Worm (Caenorhabditis elegans) whole organism, L1 larva: Measurements from ENCODE around the gene F18E9.7.
"Not testable (repeated sequence)": the region's sequence is repeated elsewhere in the genome, so short reads cannot be mapped to it uniquely, and the experiment has no call there.

Source experiments
- C34B4.2 ChIP-seq: sonication (generic microtip); optimal IDR thresholded peaks from 2 replicates; lab custom pipeline; 2017; ENCODE audit warnings: mild to moderate bottlenecking, missing genetic modification characterization, missing compliant biosample characterization
- F16B12.6 ChIP-seq: fragments of 150-350 bp; optimal IDR thresholded peaks from 2 replicates; lab custom pipeline; 2014; ENCODE audit warnings: missing biosample characterization, missing genetic modification characterization
- Y116A8C.19 ChIP-seq: sonication (generic microtip); optimal IDR thresholded peaks from 2 replicates; lab custom pipeline; 2016; ENCODE audit warnings: missing compliant biosample characterization, missing genetic modification characterization, borderline replicate concordance
- aha-1 ChIP-seq: fragments of 150-350 bp; optimal IDR thresholded peaks from 2 replicates; lab custom pipeline; 2014; ENCODE audit warnings: missing biosample characterization, missing genetic modification characterization
- aly-2 ChIP-seq: fragments of 150-350 bp; optimal IDR thresholded peaks from 2 replicates; lab custom pipeline; 2014; ENCODE audit warnings: missing biosample characterization, missing genetic modification characterization
- ama-1 ChIP-seq: fragments of 150-350 bp; optimal IDR thresholded peaks from 2 replicates; lab custom pipeline; 2014
- ces-1 ChIP-seq: fragments of 150-350 bp; optimal IDR thresholded peaks from 2 replicates; lab custom pipeline; 2014; ENCODE audit warnings: missing biosample characterization, missing genetic modification reagents, missing genetic modification characterization
- dsc-1 ChIP-seq: sonication (generic microtip); optimal IDR thresholded peaks from 2 replicates; lab custom pipeline; 2016; ENCODE audit warnings: mild to moderate bottlenecking, missing genetic modification characterization, missing compliant biosample characterization
- efl-1 ChIP-seq, 4 experiments: fragments of 150-350 bp; optimal IDR thresholded peaks in 3 of 4; peaks in 1 of 4; 1 replicate in 1 of 4; 2 replicates in 3 of 4; lab custom pipeline; 2014; ENCODE audit warnings: missing biosample characterization in 2 of 4, missing genetic modification characterization in 2 of 4, missing genetic modification reagents in 2 of 4
- efl-3 ChIP-seq: fragments of 200-800 bp; sonication (Bioruptor generic); optimal IDR thresholded peaks from 2 replicates; lab custom pipeline; 2018; ENCODE audit warnings: mild to moderate bottlenecking, missing genetic modification characterization, missing compliant biosample characterization
- egl-13 ChIP-seq: sonication (generic microtip); optimal IDR thresholded peaks from 2 replicates; lab custom pipeline; 2016; ENCODE audit warnings: missing genotype, missing genetic modification reagents, missing genetic modification characterization, missing compliant biosample characterization
- egl-27 ChIP-seq, 2 experiments: fragments of 150-350 bp in 1 of 2; sonication (generic microtip); optimal IDR thresholded peaks; 3 replicates each; lab custom pipeline; 2017 to 2018; ENCODE audit warnings: missing biosample characterization in 2 of 2, missing genetic modification characterization in 2 of 2, missing genetic modification reagents in 2 of 2
- elt-2 ChIP-seq: sonication (generic microtip); optimal IDR thresholded peaks from 2 replicates; lab custom pipeline; 2016; ENCODE audit warnings: missing genetic modification characterization, mild to moderate bottlenecking, inconsistent platforms, missing compliant biosample characterization, missing genetic modification reagents
- elt-3 ChIP-seq, 6 experiments: fragments of 150-350 bp in 1 of 6; sonication (generic microtip); optimal IDR thresholded peaks; 2 replicates each; lab custom pipeline; 2017 to 2018; ENCODE audit warnings: missing biosample characterization in 6 of 6, missing genetic modification characterization in 6 of 6, inconsistent platforms in 1 of 6
- fkh-10 ChIP-seq: sonication (generic microtip); optimal IDR thresholded peaks from 2 replicates; lab custom pipeline; 2017; ENCODE audit warnings: missing biosample characterization, missing genetic modification reagents, missing genetic modification characterization
- fkh-8 ChIP-seq: sonication (generic microtip); optimal IDR thresholded peaks from 2 replicates; lab custom pipeline; 2016; ENCODE audit warnings: mild to moderate bottlenecking, missing genetic modification characterization, missing compliant biosample characterization
- grh-1 ChIP-seq: fragments of 200-800 bp; sonication (Bioruptor generic); IDR thresholded peaks from 2 replicates; pipeline ENCODE4 v1.3.6; 2022; ENCODE audit warnings: missing genetic modification reagents, missing genetic modification characterization, missing compliant biosample characterization
- hlh-17 ChIP-seq: fragments of 200-800 bp; sonication (Bioruptor generic); optimal IDR thresholded peaks from 2 replicates; lab custom pipeline; 2018; ENCODE audit warnings: missing genetic modification characterization, mild to moderate bottlenecking, missing compliant biosample characterization, moderate library complexity, borderline replicate concordance
- lin-13 ChIP-seq: fragments of 150-350 bp; optimal IDR thresholded peaks from 2 replicates; lab custom pipeline; 2014; ENCODE audit warnings: missing biosample characterization, missing genetic modification reagents, missing genetic modification characterization
- lin-14 ChIP-seq: fragments of 200-800 bp; sonication (Bioruptor generic); optimal IDR thresholded peaks from 2 replicates; lab custom pipeline; 2018; ENCODE audit warnings: mild to moderate bottlenecking, missing genetic modification characterization, moderate library complexity, missing compliant biosample characterization
- lin-15B ChIP-seq: fragments of 150-350 bp; sonication (generic microtip); optimal IDR thresholded peaks from 3 replicates; lab custom pipeline; 2014; ENCODE audit warnings: missing biosample characterization, missing genetic modification characterization
- lir-3 ChIP-seq: sonication (generic microtip); optimal IDR thresholded peaks from 2 replicates; lab custom pipeline; 2016; ENCODE audit warnings: mild to moderate bottlenecking, missing genetic modification characterization, moderate library complexity, missing compliant biosample characterization; ENCODE audit not compliant: poor library complexity
- mab-9 ChIP-seq: fragments of 200-800 bp; sonication (Bioruptor generic); IDR thresholded peaks from 2 replicates; pipeline ENCODE4 v1.3.6; 2022; ENCODE audit warnings: missing genetic modification reagents, missing genetic modification characterization, missing compliant biosample characterization
- nhr-20 ChIP-seq: sonication (generic microtip); optimal IDR thresholded peaks from 2 replicates; lab custom pipeline; 2016; ENCODE audit warnings: mild to moderate bottlenecking, missing genetic modification characterization, missing compliant biosample characterization
- nhr-237 ChIP-seq: fragments of 150-350 bp; optimal IDR thresholded peaks from 2 replicates; lab custom pipeline; 2014; ENCODE audit warnings: missing biosample characterization, missing genetic modification characterization
- nhr-28 ChIP-seq: fragments of 150-350 bp; optimal IDR thresholded peaks from 2 replicates; lab custom pipeline; 2014; ENCODE audit warnings: missing biosample characterization, missing genetic modification characterization
- nhr-77 ChIP-seq: fragments of 150-350 bp; optimal IDR thresholded peaks from 2 replicates; lab custom pipeline; 2014; ENCODE audit warnings: missing biosample characterization, missing genetic modification characterization
- nhr-90 ChIP-seq: sonication (generic microtip); optimal IDR thresholded peaks from 2 replicates; lab custom pipeline; 2016; ENCODE audit warnings: mild to moderate bottlenecking, missing genetic modification characterization, missing compliant biosample characterization; ENCODE audit not compliant: poor library complexity
- skn-1 ChIP-seq: fragments of 150-350 bp; optimal IDR thresholded peaks from 2 replicates; lab custom pipeline; 2014; ENCODE audit warnings: missing biosample characterization, missing genetic modification characterization
- snu-23 ChIP-seq: sonication (generic microtip); optimal IDR thresholded peaks from 2 replicates; lab custom pipeline; 2016; ENCODE audit warnings: missing genetic modification characterization, missing compliant biosample characterization
- sox-4 ChIP-seq: sonication (generic microtip); optimal IDR thresholded peaks from 2 replicates; lab custom pipeline; 2016; ENCODE audit warnings: missing genetic modification characterization, missing compliant biosample characterization
- sptf-1 ChIP-seq: fragments of 150-350 bp; optimal IDR thresholded peaks from 2 replicates; lab custom pipeline; 2014; ENCODE audit warnings: missing biosample characterization, missing genetic modification characterization
- swsn-7 ChIP-seq: sonication (generic microtip); optimal IDR thresholded peaks from 2 replicates; lab custom pipeline; 2016; ENCODE audit warnings: missing genetic modification characterization, missing compliant biosample characterization
- tbx-2 ChIP-seq: sonication (generic microtip); optimal IDR thresholded peaks from 2 replicates; lab custom pipeline; 2016; ENCODE audit warnings: missing genetic modification characterization, missing compliant biosample characterization
- unc-130 ChIP-seq: fragments of 150-350 bp; optimal IDR thresholded peaks from 2 replicates; lab custom pipeline; 2017; ENCODE audit warnings: missing biosample characterization, missing genetic modification characterization, inconsistent platforms
- unc-30 ChIP-seq: sonication (generic microtip); optimal IDR thresholded peaks from 2 replicates; lab custom pipeline; 2017; ENCODE audit warnings: missing biosample characterization, missing genetic modification characterization
- unc-62 ChIP-seq: fragments of 150-350 bp; optimal IDR thresholded peaks from 2 replicates; lab custom pipeline; 2014; ENCODE audit warnings: missing biosample characterization, missing genetic modification reagents, missing genetic modification characterization
- unc-98 ChIP-seq: fragments of 200-800 bp; sonication (Bioruptor generic); IDR thresholded peaks from 2 replicates; pipeline ENCODE4 v1.3.6; 2022; ENCODE audit warnings: missing genetic modification characterization, missing compliant biosample characterization
- vab-15 ChIP-seq: sonication (generic microtip); optimal IDR thresholded peaks from 2 replicates; lab custom pipeline; 2017; ENCODE audit warnings: missing genotype, mild to moderate bottlenecking, missing genetic modification characterization, missing compliant biosample characterization
- xbp-1 ChIP-seq: sonication (generic microtip); optimal IDR thresholded peaks from 2 replicates; lab custom pipeline; 2016; ENCODE audit warnings: missing genetic modification characterization, missing compliant biosample characterization
- zag-1 ChIP-seq: fragments of 150-350 bp; optimal IDR thresholded peaks from 2 replicates; lab custom pipeline; 2014; ENCODE audit warnings: missing biosample characterization, missing genetic modification characterization
- ztf-4 ChIP-seq: fragments of 150-350 bp; optimal IDR thresholded peaks from 2 replicates; lab custom pipeline; 2014; ENCODE audit warnings: missing biosample characterization, missing genetic modification characterization

The F18E9.7 gene

ce11 chrX:8623840-8624591 lies 26.5 kb upstream of the F18E9.7 start (continued):
- TF ChIP-seq ztf-4 (tag; lab: Kevin White, UChicago) (no peak), zag-1 (tag; lab: Kevin White, UChicago) (no peak), aha-1 (tag; lab: Kevin White, UChicago) (no peak), unc-30 (tag; lab: Kevin White, UChicago) (no peak), swsn-7 (no peak), snu-23 (peak; percentile 14), F16B12.6 (tag; lab: Kevin White, UChicago) (no peak), xbp-1 (tag; lab: Kevin White, UChicago) (no peak), hlh-17 (no peak), sox-4 (tag; lab: Kevin White, UChicago) (no peak), lir-3 (tag; lab: Kevin White, UChicago) (no peak), elt-3 (tag; optimal IDR thresholded peaks at IDR 0.05; lab: Kevin White, UChicago) (no peak), efl-3 (GFP tag; lab: Kevin White, UChicago) (no peak), efl-1 (optimal IDR thresholded peaks at IDR 0.05; lab: Kevin White, UChicago) (no peak), efl-1 (GFP tag; optimal IDR thresholded peaks at IDR 0.05 in 1 of 2; lab: Kevin White, UChicago) (peak in 1 of 2 experiments; percentile 80), C34B4.2 (tag; lab: Kevin White, UChicago) (no peak), aly-2 (no peak), fkh-10 (GFP tag; lab: Kevin White, UChicago) (no peak), nhr-237 (tag; lab: Kevin White, UChicago) (no peak), lin-14 (no peak), lin-15B (tag; lab: Kevin White, UChicago) (no peak), unc-98 (GFP tag; lab: Robert Waterston, UW) (no peak), nhr-28 (tag; lab: Kevin White, UChicago) (no peak), nhr-20 (tag; lab: Kevin White, UChicago) (no peak), fkh-8 (no peak), elt-2 (tag; lab: Kevin White, UChicago) (no peak), ama-1 (lab: Kevin White, UChicago) (no peak)

- TF ChIP-seq ama-1 (lab: Kevin White, UChicago) (no peak), unc-62 (GFP tag; lab: Kevin White, UChicago) (no peak), skn-1 (tag; lab: Kevin White, UChicago) (no peak), egl-13 (tag; lab: Kevin White, UChicago) (no peak), dsc-1 (tag; lab: Kevin White, UChicago) (no peak)
Observed at ce11 chrX:8613053-8613452, 15.5 kb upstream of the F18E9.7 start, which contains the start of gene K01A12.2. Gene K01A12.2, plus strand, starts transcription at chrX:8613353.

ce11 chrX:8612278-8612677 lies 14.7 kb upstream of the F18E9.7 start:
- peak; percentile 55 for TF ChIP-seq fkh-8
- peak; percentile 30 for TF ChIP-seq dsc-1 (tag; lab: Kevin White, UChicago)
- no peak for TF ChIP-seq grh-1 (GFP tag; lab: Robert Waterston, UW)

ce11 chrX:8610606-8611005 lies 13.1 kb upstream of the F18E9.7 start, which contains the start of gene K01A12.4:
Gene K01A12.4, plus strand, starts transcription at chrX:8610906.
- TF ChIP-seq C34B4.2 (tag; lab: Kevin White, UChicago); nhr-77 (tag; lab: Kevin White, UChicago); mab-9 (GFP tag; lab: Robert Waterston, UW): not testable (repeated sequence)
- TF ChIP-seq, all 84 proteins: peak for 0; not testable (repeated sequence) for 84

- TF ChIP-seq lin-13: no peak
- no peak for TF ChIP-seq fkh-10 (GFP tag; lab: Kevin White, UChicago)
- TF ChIP-seq dsc-1 (tag; lab: Kevin White, UChicago): no peak
- TF ChIP-seq Y116A8C.19 (tag; lab: Kevin White, UChicago): no peak
- peak; percentile 72 for TF ChIP-seq nhr-90
- TF ChIP-seq sptf-1: no peak
- no peak for TF ChIP-seq ama-1 (lab: Kevin White, UChicago)
- peak; percentile 44 for TF ChIP-seq tbx-2 (tag; lab: Kevin White, UChicago)
- peak in 2 of 6 experiments; percentile 10 for TF ChIP-seq elt-3 (tag; optimal IDR thresholded peaks at IDR 0.05; lab: Kevin White, UChicago)
- TF ChIP-seq egl-27 (tag; optimal IDR thresholded peaks at IDR 0.05; lab: Kevin White, UChicago): no peak
- no peak for TF ChIP-seq unc-98 (GFP tag; lab: Robert Waterston, UW)
- no peak for TF ChIP-seq vab-15 (tag; lab: Kevin White, UChicago)
- TF ChIP-seq mab-9 (GFP tag; lab: Robert Waterston, UW): no peak
- peak; percentile 50 for TF ChIP-seq snu-23
- TF ChIP-seq ces-1 (GFP tag; lab: Kevin White, UChicago): no peak
- TF ChIP-seq unc-130: peak; percentile 8
- TF ChIP-seq elt-2 (tag; lab: Kevin White, UChicago): peak; percentile 33
- no peak for TF ChIP-seq skn-1 (tag; lab: Kevin White, UChicago)
Observed at ce11 chrX:8608756-8609155, 11.2 kb upstream of the F18E9.7 start.
